Fruit fly (Drosophila melanogaster) whole organism, prepupa: ENCODE data around the gene CG12362.

Experiments
- Blimp-1 ChIP-seq: fragments of 200-800 bp; sonication (Bioruptor generic); optimal IDR thresholded peaks from 3 replicates; lab custom pipeline; 2017; ENCODE audit warnings: missing biosample characterization, missing genetic modification characterization, mild to moderate bottlenecking, moderate library complexity, missing genetic modification reagents
- CG10631 ChIP-seq: fragments of 200-800 bp; sonication (Bioruptor generic); optimal IDR thresholded peaks from 2 replicates; lab custom pipeline; 2016; ENCODE audit warnings: missing biosample characterization, missing genetic modification characterization
- CG11294 ChIP-seq: fragments of 200-800 bp; sonication (Bioruptor generic); IDR thresholded peaks from 2 replicates; pipeline ENCODE4 v1.3.6; 2022; ENCODE audit warnings: missing biosample characterization, missing genetic modification characterization
- CG11762 ChIP-seq: fragments of 200-800 bp; sonication (Bioruptor generic); optimal IDR thresholded peaks from 3 replicates; lab custom pipeline; 2016; ENCODE audit warnings: missing biosample characterization, missing genetic modification characterization; ENCODE audit not compliant: insufficient read depth
- CG11902 ChIP-seq: fragments of 200-800 bp; sonication (Bioruptor generic); optimal IDR thresholded peaks from 3 replicates; lab custom pipeline; 2016; ENCODE audit warnings: missing biosample characterization, missing genetic modification characterization
- CG15336 ChIP-seq: fragments of 200-800 bp; sonication (Bioruptor generic); IDR thresholded peaks from 2 replicates; pipeline ENCODE4 v1.3.6; 2022; ENCODE audit warnings: missing biosample characterization, missing genetic modification characterization
- CG16779 ChIP-seq: fragments of 200-800 bp; sonication (Bioruptor generic); optimal IDR thresholded peaks from 3 replicates; lab custom pipeline; 2017; ENCODE audit warnings: missing biosample characterization, mild to moderate bottlenecking, missing genetic modification characterization
- CG32006 ChIP-seq: fragments of 200-800 bp; sonication (Bioruptor generic); optimal IDR thresholded peaks from 3 replicates; lab custom pipeline; 2017; ENCODE audit warnings: missing biosample characterization, mild to moderate bottlenecking, missing genetic modification characterization
- CG4318 ChIP-seq: fragments of 200-800 bp; sonication (Bioruptor generic); optimal IDR thresholded peaks from 3 replicates; lab custom pipeline; 2017; ENCODE audit warnings: missing biosample characterization, mild to moderate bottlenecking, missing genetic modification characterization
- CG6163 ChIP-seq: fragments of 200-800 bp; sonication (Bioruptor generic); IDR thresholded peaks from 3 replicates; pipeline ENCODE4 v1.3.6; 2022; ENCODE audit warnings: missing biosample characterization, missing genetic modification characterization
- CG6276 ChIP-seq: fragments of 200-800 bp; sonication (Bioruptor generic); optimal IDR thresholded peaks from 2 replicates; lab custom pipeline; 2017; ENCODE audit warnings: missing biosample characterization, mild to moderate bottlenecking, missing genetic modification characterization
- CG6792 ChIP-seq: fragments of 200-800 bp; sonication (Bioruptor generic); optimal IDR thresholded peaks from 3 replicates; lab custom pipeline; 2016; ENCODE audit warnings: missing biosample characterization, missing genetic modification characterization
- CG7368 ChIP-seq: fragments of 200-800 bp; sonication (Bioruptor generic); optimal IDR thresholded peaks from 3 replicates; lab custom pipeline; 2016; ENCODE audit warnings: missing biosample characterization, missing genetic modification characterization
- CG8119 ChIP-seq: fragments of 200-800 bp; sonication (Bioruptor generic); IDR thresholded peaks from 3 replicates; pipeline ENCODE4 v1.3.6; 2022; ENCODE audit warnings: missing biosample characterization, missing genetic modification characterization
- CG9139 ChIP-seq: fragments of 200-800 bp; sonication (Bioruptor generic); optimal IDR thresholded peaks from 3 replicates; lab custom pipeline; 2017; ENCODE audit warnings: missing biosample characterization, mild to moderate bottlenecking, missing genetic modification characterization
- Eip78C ChIP-seq: fragments of 200-800 bp; sonication (Bioruptor generic); peaks from one replicate; lab custom pipeline; 2016; ENCODE audit warnings: missing biosample characterization, missing genetic modification characterization
- Eip93F ChIP-seq: fragments of 200-800 bp; sonication (Bioruptor generic); optimal IDR thresholded peaks from 2 replicates; lab custom pipeline; 2016; ENCODE audit warnings: missing biosample characterization, mild to moderate bottlenecking, missing genetic modification characterization
- Ets96B ChIP-seq: fragments of 200-800 bp; optimal IDR thresholded peaks from 2 replicates; lab custom pipeline; 2019; ENCODE audit warnings: missing biosample characterization, mild to moderate bottlenecking, missing genetic modification characterization, moderate library complexity
- Gug ChIP-seq: fragments of 200-800 bp; sonication (Bioruptor generic); IDR thresholded peaks from 2 replicates; pipeline ENCODE4 v1.3.6; 2022; ENCODE audit warnings: missing biosample characterization, missing genetic modification characterization
- Hr39 ChIP-seq: fragments of 200-800 bp; sonication (Bioruptor generic); optimal IDR thresholded peaks from 2 replicates; lab custom pipeline; 2016; ENCODE audit warnings: missing biosample characterization, missing genetic modification characterization
- Hr4 ChIP-seq: fragments of 200-800 bp; sonication (Bioruptor generic); optimal IDR thresholded peaks from 3 replicates; lab custom pipeline; 2016; ENCODE audit warnings: missing biosample characterization, missing genetic modification characterization
- Lpt ChIP-seq: fragments of 200-800 bp; sonication (Bioruptor generic); optimal IDR thresholded peaks from 3 replicates; lab custom pipeline; 2016; ENCODE audit warnings: missing biosample characterization, missing genetic modification characterization
- Met ChIP-seq: fragments of 200-800 bp; sonication (Bioruptor generic); optimal IDR thresholded peaks from 3 replicates; lab custom pipeline; 2016; ENCODE audit warnings: missing biosample characterization, missing genetic modification characterization
- OdsH ChIP-seq: fragments of 200-800 bp; sonication (Bioruptor generic); optimal IDR thresholded peaks from 3 replicates; lab custom pipeline; 2016; ENCODE audit warnings: missing biosample characterization, missing genetic modification characterization
- Sox102F ChIP-seq: fragments of 200-800 bp; sonication (Bioruptor generic); optimal IDR thresholded peaks from 2 replicates; lab custom pipeline; 2016; ENCODE audit warnings: missing biosample characterization, mild to moderate bottlenecking, missing genetic modification characterization
- Sox15 ChIP-seq: fragments of 200-800 bp; sonication (Bioruptor generic); optimal IDR thresholded peaks from 3 replicates; lab custom pipeline; 2016; ENCODE audit warnings: missing biosample characterization, missing genetic modification characterization
- acj6 ChIP-seq: fragments of 200-800 bp; sonication (Bioruptor generic); optimal IDR thresholded peaks from 3 replicates; lab custom pipeline; 2016; ENCODE audit warnings: missing biosample characterization, missing genetic modification characterization
- cyc ChIP-seq: fragments of 200-800 bp; sonication (Bioruptor generic); optimal IDR thresholded peaks from 3 replicates; lab custom pipeline; 2016; ENCODE audit warnings: missing biosample characterization, missing genetic modification characterization
- eg ChIP-seq: fragments of 200-800 bp; sonication (Bioruptor generic); IDR thresholded peaks from 3 replicates; pipeline ENCODE4 v1.3.6; 2022; ENCODE audit warnings: missing biosample characterization, missing genetic modification characterization
- esn ChIP-seq: fragments of 200-800 bp; sonication (Bioruptor generic); optimal IDR thresholded peaks from 2 replicates; lab custom pipeline; 2016; ENCODE audit warnings: missing biosample characterization, mild to moderate bottlenecking, missing genetic modification characterization, moderate library complexity
- fkh ChIP-seq: fragments of 200-800 bp; sonication (Bioruptor generic); optimal IDR thresholded peaks from 3 replicates; lab custom pipeline; 2017; ENCODE audit warnings: missing biosample characterization, mild to moderate bottlenecking, missing genetic modification characterization, moderate library complexity
- net ChIP-seq: fragments of 200-800 bp; sonication (Bioruptor generic); optimal IDR thresholded peaks from 3 replicates; lab custom pipeline; 2016; ENCODE audit warnings: missing biosample characterization, missing genetic modification characterization
- pdm3 ChIP-seq: fragments of 200-800 bp; sonication (Bioruptor generic); optimal IDR thresholded peaks from 3 replicates; lab custom pipeline; 2016; ENCODE audit warnings: missing biosample characterization, missing genetic modification characterization
- salr ChIP-seq, 2 experiments: fragments of 200-800 bp; sonication (Bioruptor generic); optimal IDR thresholded peaks; 3 replicates each; lab custom pipeline; 2016 to 2018; ENCODE audit warnings: missing biosample characterization in 2 of 2, missing genetic modification characterization in 2 of 2, mild to moderate bottlenecking in 1 of 2
- spab ChIP-seq: fragments of 200-800 bp; sonication (Bioruptor generic); optimal IDR thresholded peaks from 2 replicates; lab custom pipeline; 2017; ENCODE audit warnings: missing biosample characterization, mild to moderate bottlenecking, missing genetic modification characterization, missing genetic modification reagents
- ss ChIP-seq, 2 experiments: fragments of 200-800 bp; sonication (Bioruptor generic); optimal IDR thresholded peaks; 2 replicates in 1 of 2; 3 replicates in 1 of 2; lab custom pipeline; 2017 to 2018; ENCODE audit warnings: mild to moderate bottlenecking in 2 of 2, missing biosample characterization in 2 of 2, missing genetic modification characterization in 2 of 2, moderate library complexity in 1 of 2
- svp ChIP-seq: fragments of 200-800 bp; sonication (Bioruptor generic); peaks from one replicate; lab custom pipeline; 2016; ENCODE audit warnings: missing biosample characterization, missing genetic modification characterization

CG12362 gene

dm6 chr3L:10364906-10365305, 47.7 kb upstream of the CG12362 start (continued):
- TF ChIP-seq svp (GFP tag; lab: Kevin White, UChicago) (peak; percentile 56), CG15336 (GFP tag; lab: Robert Waterston, UW) (no peak), Hr39 (GFP tag; lab: Kevin White, UChicago) (no peak), CG4318 (GFP tag; lab: Kevin White, UChicago) (no peak), eg (peak; percentile 44; the same call in 2 of the 3 replicates), CG11902 (GFP tag; lab: Kevin White, UChicago) (no peak), esn (GFP tag; lab: Kevin White, UChicago) (no peak), fkh (GFP tag; lab: Kevin White, UChicago) (no peak), Ets96B (tag; lab: Kevin White, UChicago) (peak; percentile 87), Lpt (GFP tag; lab: Kevin White, UChicago) (no peak), Gug (GFP tag; lab: Robert Waterston, UW) (no peak), CG10631 (peak; percentile 22), acj6 (GFP tag; lab: Kevin White, UChicago) (no peak), Eip93F (no peak), CG9139 (peak; percentile 96)

- TF ChIP-seq CG6163 (GFP tag; lab: Robert Waterston, UW) (no peak), Eip78C (GFP tag; lab: Kevin White, UChicago) (peak; percentile 35)
These were observed 46.9 kb upstream of the CG12362 start for dm6 chr3L:10365641-10366275.

dm6 chr3L:10366464-10366863, 46.2 kb upstream of the CG12362 start:
- TF ChIP-seq svp (GFP tag; lab: Kevin White, UChicago) (peak; percentile 77), CG4318 (GFP tag; lab: Kevin White, UChicago) (no peak), Met (GFP tag; lab: Kevin White, UChicago) (peak; percentile 30), CG6276 (GFP tag; lab: Kevin White, UChicago) (no peak), Hr39 (GFP tag; lab: Kevin White, UChicago) (no peak), CG6792 (GFP tag; lab: Kevin White, UChicago) (no peak), CG8119 (GFP tag; lab: Robert Waterston, UW) (0 out of 3 replicates have a peak, but pooled peaks have one; percentile 24), Eip78C (GFP tag; lab: Kevin White, UChicago) (peak; percentile 21)

- TF ChIP-seq Lpt (GFP tag; lab: Kevin White, UChicago) (no peak), CG6792 (GFP tag; lab: Kevin White, UChicago) (no peak), CG11902 (GFP tag; lab: Kevin White, UChicago) (no peak), CG8119 (GFP tag; lab: Robert Waterston, UW) (0 out of 3 replicates have a peak, but pooled peaks have one; percentile 19), CG7368 (GFP tag; lab: Kevin White, UChicago) (no peak), cyc (no peak), CG32006 (GFP tag; lab: Kevin White, UChicago) (no peak), salr (GFP tag; optimal IDR thresholded peaks at IDR 0.05; lab: Kevin White, UChicago) (no peak), CG11294 (0 out of 2 replicates have a peak, but pooled peaks have one; percentile 17), Sox102F (GFP tag; lab: Kevin White, UChicago) (no peak), ss (GFP tag; optimal IDR thresholded peaks at IDR 0.05; lab: Kevin White, UChicago) (no peak), svp (GFP tag; lab: Kevin White, UChicago) (peak; percentile 62), CG9139 (no peak)
These were observed 44.9 kb upstream of the CG12362 start for dm6 chr3L:10367729-10368128.

dm6 chr3L:10368817-10369216, 43.8 kb upstream of the CG12362 start:
- TF ChIP-seq Gug (GFP tag; lab: Robert Waterston, UW), result 0 out of 2 replicates have a peak, but pooled peaks have one; percentile 20
- no peak for TF ChIP-seq OdsH (GFP tag; lab: Kevin White, UChicago)
- no peak for TF ChIP-seq Blimp-1 (GFP tag; lab: Kevin White, UChicago)
- TF ChIP-seq CG11762, result no peak
- TF ChIP-seq Hr4 (GFP tag; lab: Kevin White, UChicago), result no peak
- TF ChIP-seq CG9139, result no peak
- no peak for TF ChIP-seq Lpt (GFP tag; lab: Kevin White, UChicago)
- no peak for TF ChIP-seq salr (GFP tag; optimal IDR thresholded peaks at IDR 0.05; lab: Kevin White, UChicago)
- TF ChIP-seq pdm3 (GFP tag; lab: Kevin White, UChicago), result no peak
- no peak for TF ChIP-seq CG16779 (tag; lab: Kevin White, UChicago)
- TF ChIP-seq Eip78C (GFP tag; lab: Kevin White, UChicago), result peak; percentile 16
- TF ChIP-seq CG6792 (GFP tag; lab: Kevin White, UChicago), result no peak
- no peak for TF ChIP-seq net (GFP tag; lab: Kevin White, UChicago)
- TF ChIP-seq CG11294, result no peak
- TF ChIP-seq eg, result 0 out of 3 replicates have a peak, but pooled peaks have one; percentile 10
- no peak for TF ChIP-seq spab
- TF ChIP-seq Eip93F, result no peak
- no peak for TF ChIP-seq Sox15 (GFP tag; lab: Kevin White, UChicago)
